Fruit fly (Drosophila melanogaster) whole organism, adult: ENCODE data around the gene CG10996.

Source experiments
- CG11617 ChIP-seq: fragments of 200-800 bp; sonication (Bioruptor generic); optimal IDR thresholded peaks from 2 replicates; lab custom pipeline; 2017; ENCODE audit warnings: mild to moderate bottlenecking, missing biosample characterization, missing genetic modification reagents, missing genetic modification characterization
- CG12768 ChIP-seq: fragments of 200-800 bp; sonication (Bioruptor generic); optimal IDR thresholded peaks from 2 replicates; lab custom pipeline; 2017; ENCODE audit warnings: missing biosample characterization, missing genetic modification characterization, mild to moderate bottlenecking, moderate library complexity, missing genetic modification reagents
- CG14711 ChIP-seq: fragments of 200-800 bp; sonication (Bioruptor generic); optimal IDR thresholded peaks from 2 replicates; lab custom pipeline; 2018; ENCODE audit warnings: missing biosample characterization, mild to moderate bottlenecking, missing genetic modification characterization, moderate library complexity
- CG1620 ChIP-seq: fragments of 200-800 bp; sonication (Bioruptor generic); optimal IDR thresholded peaks from 2 replicates; lab custom pipeline; 2016; ENCODE audit warnings: missing biosample characterization, missing genetic modification characterization
- CG33017 ChIP-seq: fragments of 200-800 bp; sonication (Bioruptor generic); optimal IDR thresholded peaks from 2 replicates; lab custom pipeline; 2018; ENCODE audit warnings: missing biosample characterization, mild to moderate bottlenecking, missing genetic modification characterization, moderate library complexity
- CG7045 ChIP-seq: fragments of 200-800 bp; sonication (Bioruptor generic); optimal IDR thresholded peaks from 2 replicates; lab custom pipeline; 2017; ENCODE audit warnings: missing biosample characterization, mild to moderate bottlenecking, missing genetic modification characterization
- CG7101 ChIP-seq: fragments of 200-800 bp; sonication (Bioruptor generic); optimal IDR thresholded peaks from 2 replicates; lab custom pipeline; 2018; ENCODE audit warnings: missing biosample characterization, mild to moderate bottlenecking, missing genetic modification characterization, moderate library complexity
- Crg-1 ChIP-seq: fragments of 200-800 bp; sonication (Bioruptor generic); optimal IDR thresholded peaks from 2 replicates; lab custom pipeline; 2016; ENCODE audit warnings: missing biosample characterization, missing genetic modification characterization
- Hr96 ChIP-seq: fragments of 200-800 bp; sonication (Bioruptor generic); optimal IDR thresholded peaks from 2 replicates; lab custom pipeline; 2016; ENCODE audit warnings: missing biosample characterization, missing genetic modification characterization
- cic ChIP-seq: fragments of 200-800 bp; sonication (Bioruptor generic); optimal IDR thresholded peaks from 2 replicates; lab custom pipeline; 2017; ENCODE audit warnings: missing biosample characterization, mild to moderate bottlenecking, missing genetic modification characterization, moderate library complexity
- cnc ChIP-seq, 2 experiments: fragments of >200 bp; optimal IDR thresholded peaks; 2 replicates each; lab custom pipeline; 2017
- ovo ChIP-seq: fragments of 200-800 bp; sonication (Bioruptor generic); optimal IDR thresholded peaks from 2 replicates; lab custom pipeline; 2016; ENCODE audit warnings: missing biosample characterization, missing genetic modification characterization
- pad ChIP-seq: fragments of 200-800 bp; sonication (Bioruptor generic); optimal IDR thresholded peaks from 3 replicates; lab custom pipeline; 2017; ENCODE audit warnings: missing biosample characterization, missing genetic modification characterization, mild to moderate bottlenecking, moderate library complexity, missing genetic modification reagents
- tj ChIP-seq: fragments of 200-800 bp; sonication (Bioruptor generic); optimal IDR thresholded peaks from 3 replicates; lab custom pipeline; 2017; ENCODE audit warnings: missing biosample characterization, mild to moderate bottlenecking, missing genetic modification characterization, moderate library complexity

dm6 chrX:13830029-13830428 is 32.6 kb upstream of the CG10996 start, which contains the start of gene jub:
- TF ChIP-seq CG1620 (GFP tag; lab: Kevin White, UChicago) (no peak), CG7101 (tag; lab: Kevin White, UChicago) (no peak), tj (GFP tag; lab: Kevin White, UChicago) (no peak), cnc (optimal IDR thresholded peaks at IDR 0.05; lab: Kevin White, UChicago) (no peak), cic (GFP tag; lab: Kevin White, UChicago) (no peak), CG14711 (tag; lab: Kevin White, UChicago) (peak; percentile 32), CG12768 (no peak), CG7045 (no peak), Hr96 (GFP tag; lab: Kevin White, UChicago) (no peak), CG33017 (no peak), pad (GFP tag; lab: Kevin White, UChicago) (no peak), ovo (no peak), CG11617 (no peak), Crg-1 (no peak)
